Fruit fly (Drosophila melanogaster): ENCODE results near the gene CG10555.

- TF ChIP-seq H15 (GFP tag; IDR thresholded peaks at IDR 0.05), result no peak
- no peak for TF ChIP-seq Dfd (GFP tag; optimal IDR thresholded peaks at IDR 0.05)
- no peak for TF ChIP-seq Ssrp (tag; optimal IDR thresholded peaks at IDR 0.05)
- no peak for TF ChIP-seq CG12942 (GFP tag; optimal IDR thresholded peaks at IDR 0.05)
- TF ChIP-seq CG17612 (GFP tag; IDR thresholded peaks at IDR 0.05), result no peak
- no peak for TF ChIP-seq CG5245 (GFP tag; optimal IDR thresholded peaks at IDR 0.05)
- no peak for TF ChIP-seq az2 (GFP tag; optimal IDR thresholded peaks at IDR 0.05)
- TF ChIP-seq NC2α (GFP tag; optimal IDR thresholded peaks at IDR 0.05), result no peak
- TF ChIP-seq CG10147 (GFP tag; optimal IDR thresholded peaks at IDR 0.05), result no peak
- no peak for TF ChIP-seq CG12219 (GFP tag; optimal IDR thresholded peaks at IDR 0.05)
- no peak for TF ChIP-seq inv (GFP tag; IDR thresholded peaks at IDR 0.05; ENCODE audit: partially characterized antibody)
- no peak for TF ChIP-seq Dbx (GFP tag; IDR thresholded peaks at IDR 0.05)
- TF ChIP-seq CG11093 (GFP tag; IDR thresholded peaks at IDR 0.05), result no peak
Observed at dm6 chrX:8415605-8416004, 16.9 kb downstream of the CG10555 start.
